Fruit fly (Drosophila melanogaster) whole organism, prepupa: ENCODE results near the gene Pura.

ENCODE experiments used
- CG10631 ChIP-seq: fragments of 200-800 bp; sonication (Bioruptor generic); optimal IDR thresholded peaks from 2 replicates; lab custom pipeline; 2016; ENCODE audit warnings: missing biosample characterization, missing genetic modification characterization
- CG10669 ChIP-seq: fragments of 200-800 bp; sonication (Bioruptor generic); optimal IDR thresholded peaks from 3 replicates; lab custom pipeline; 2018; ENCODE audit warnings: missing biosample characterization, mild to moderate bottlenecking, missing genetic modification characterization, moderate library complexity
- CG11294 ChIP-seq: fragments of 200-800 bp; sonication (Bioruptor generic); IDR thresholded peaks from 2 replicates; pipeline ENCODE4 v1.3.6; 2022; ENCODE audit warnings: missing biosample characterization, missing genetic modification characterization
- CG11762 ChIP-seq: fragments of 200-800 bp; sonication (Bioruptor generic); optimal IDR thresholded peaks from 3 replicates; lab custom pipeline; 2016; ENCODE audit warnings: missing biosample characterization, missing genetic modification characterization; ENCODE audit not compliant: insufficient read depth
- CG11902 ChIP-seq: fragments of 200-800 bp; sonication (Bioruptor generic); optimal IDR thresholded peaks from 3 replicates; lab custom pipeline; 2016; ENCODE audit warnings: missing biosample characterization, missing genetic modification characterization
- CG15336 ChIP-seq: fragments of 200-800 bp; sonication (Bioruptor generic); IDR thresholded peaks from 2 replicates; pipeline ENCODE4 v1.3.6; 2022; ENCODE audit warnings: missing biosample characterization, missing genetic modification characterization
- CG16779 ChIP-seq: fragments of 200-800 bp; sonication (Bioruptor generic); optimal IDR thresholded peaks from 3 replicates; lab custom pipeline; 2017; ENCODE audit warnings: missing biosample characterization, mild to moderate bottlenecking, missing genetic modification characterization
- CG3032 ChIP-seq: fragments of 200-800 bp; optimal IDR thresholded peaks from 2 replicates; lab custom pipeline; 2019; ENCODE audit warnings: missing biosample characterization, mild to moderate bottlenecking, missing genetic modification characterization, moderate library complexity
- CG31627 ChIP-seq: fragments of 200-800 bp; sonication (Bioruptor generic); optimal IDR thresholded peaks from 3 replicates; lab custom pipeline; 2016; ENCODE audit warnings: missing biosample characterization, missing genetic modification characterization
- CG32006 ChIP-seq: fragments of 200-800 bp; sonication (Bioruptor generic); optimal IDR thresholded peaks from 3 replicates; lab custom pipeline; 2017; ENCODE audit warnings: missing biosample characterization, mild to moderate bottlenecking, missing genetic modification characterization
- CG34406 ChIP-seq: fragments of 200-800 bp; sonication (Bioruptor generic); optimal IDR thresholded peaks from 3 replicates; lab custom pipeline; 2016; ENCODE audit warnings: missing biosample characterization, missing genetic modification characterization
- CG6163 ChIP-seq: fragments of 200-800 bp; sonication (Bioruptor generic); IDR thresholded peaks from 3 replicates; pipeline ENCODE4 v1.3.6; 2022; ENCODE audit warnings: missing biosample characterization, missing genetic modification characterization
- CG6276 ChIP-seq: fragments of 200-800 bp; sonication (Bioruptor generic); optimal IDR thresholded peaks from 2 replicates; lab custom pipeline; 2017; ENCODE audit warnings: missing biosample characterization, mild to moderate bottlenecking, missing genetic modification characterization
- CG6808 ChIP-seq: fragments of 200-800 bp; sonication (Bioruptor generic); optimal IDR thresholded peaks from 3 replicates; lab custom pipeline; 2017; ENCODE audit warnings: missing biosample characterization, missing genetic modification characterization, mild to moderate bottlenecking, moderate library complexity, missing genetic modification reagents
- CG6854 ChIP-seq: fragments of 200-800 bp; sonication (Bioruptor generic); optimal IDR thresholded peaks from 2 replicates; lab custom pipeline; 2017; ENCODE audit warnings: missing biosample characterization, mild to moderate bottlenecking, missing genetic modification characterization
- CG7368 ChIP-seq: fragments of 200-800 bp; sonication (Bioruptor generic); optimal IDR thresholded peaks from 3 replicates; lab custom pipeline; 2016; ENCODE audit warnings: missing biosample characterization, missing genetic modification characterization
- CG8119 ChIP-seq: fragments of 200-800 bp; sonication (Bioruptor generic); IDR thresholded peaks from 3 replicates; pipeline ENCODE4 v1.3.6; 2022; ENCODE audit warnings: missing biosample characterization, missing genetic modification characterization
- CG8319 ChIP-seq: fragments of 200-800 bp; sonication (Bioruptor generic); optimal IDR thresholded peaks from 3 replicates; lab custom pipeline; 2016; ENCODE audit warnings: missing biosample characterization, missing genetic modification characterization
- CG9139 ChIP-seq: fragments of 200-800 bp; sonication (Bioruptor generic); optimal IDR thresholded peaks from 3 replicates; lab custom pipeline; 2017; ENCODE audit warnings: missing biosample characterization, mild to moderate bottlenecking, missing genetic modification characterization
- Eip75B ChIP-seq: fragments of 200-800 bp; sonication (Bioruptor generic); optimal IDR thresholded peaks from 3 replicates; lab custom pipeline; 2016; ENCODE audit warnings: missing biosample characterization, missing genetic modification characterization
- Eip93F ChIP-seq: fragments of 200-800 bp; sonication (Bioruptor generic); optimal IDR thresholded peaks from 2 replicates; lab custom pipeline; 2016; ENCODE audit warnings: missing biosample characterization, mild to moderate bottlenecking, missing genetic modification characterization
- Ets21C ChIP-seq: fragments of 200-800 bp; sonication (Bioruptor generic); optimal IDR thresholded peaks from 3 replicates; lab custom pipeline; 2016; ENCODE audit warnings: missing biosample characterization, missing genetic modification characterization
- Ets96B ChIP-seq: fragments of 200-800 bp; optimal IDR thresholded peaks from 2 replicates; lab custom pipeline; 2019; ENCODE audit warnings: missing biosample characterization, mild to moderate bottlenecking, missing genetic modification characterization, moderate library complexity
- Gug ChIP-seq: fragments of 200-800 bp; sonication (Bioruptor generic); IDR thresholded peaks from 2 replicates; pipeline ENCODE4 v1.3.6; 2022; ENCODE audit warnings: missing biosample characterization, missing genetic modification characterization
- Hr38 ChIP-seq: sonication (Bioruptor generic); optimal IDR thresholded peaks from 2 replicates; lab custom pipeline; 2016; ENCODE audit warnings: missing biosample characterization, missing genetic modification characterization
- Hr39 ChIP-seq: fragments of 200-800 bp; sonication (Bioruptor generic); optimal IDR thresholded peaks from 2 replicates; lab custom pipeline; 2016; ENCODE audit warnings: missing biosample characterization, missing genetic modification characterization
- Hr4 ChIP-seq: fragments of 200-800 bp; sonication (Bioruptor generic); optimal IDR thresholded peaks from 3 replicates; lab custom pipeline; 2016; ENCODE audit warnings: missing biosample characterization, missing genetic modification characterization
- Lpt ChIP-seq: fragments of 200-800 bp; sonication (Bioruptor generic); optimal IDR thresholded peaks from 3 replicates; lab custom pipeline; 2016; ENCODE audit warnings: missing biosample characterization, missing genetic modification characterization
- Met ChIP-seq: fragments of 200-800 bp; sonication (Bioruptor generic); optimal IDR thresholded peaks from 3 replicates; lab custom pipeline; 2016; ENCODE audit warnings: missing biosample characterization, missing genetic modification characterization
- OdsH ChIP-seq: fragments of 200-800 bp; sonication (Bioruptor generic); optimal IDR thresholded peaks from 3 replicates; lab custom pipeline; 2016; ENCODE audit warnings: missing biosample characterization, missing genetic modification characterization
- Smox ChIP-seq: fragments of 200-800 bp; sonication (Bioruptor generic); optimal IDR thresholded peaks from 3 replicates; lab custom pipeline; 2016; ENCODE audit warnings: missing biosample characterization, missing genetic modification characterization
- Sox102F ChIP-seq: fragments of 200-800 bp; sonication (Bioruptor generic); optimal IDR thresholded peaks from 2 replicates; lab custom pipeline; 2016; ENCODE audit warnings: missing biosample characterization, mild to moderate bottlenecking, missing genetic modification characterization
- Sox14 ChIP-seq: fragments of 200-800 bp; sonication (Bioruptor generic); optimal IDR thresholded peaks from 3 replicates; lab custom pipeline; 2016; ENCODE audit warnings: missing biosample characterization, missing genetic modification characterization
- Sox15 ChIP-seq: fragments of 200-800 bp; sonication (Bioruptor generic); optimal IDR thresholded peaks from 3 replicates; lab custom pipeline; 2016; ENCODE audit warnings: missing biosample characterization, missing genetic modification characterization
- acj6 ChIP-seq: fragments of 200-800 bp; sonication (Bioruptor generic); optimal IDR thresholded peaks from 3 replicates; lab custom pipeline; 2016; ENCODE audit warnings: missing biosample characterization, missing genetic modification characterization
- cyc ChIP-seq: fragments of 200-800 bp; sonication (Bioruptor generic); optimal IDR thresholded peaks from 3 replicates; lab custom pipeline; 2016; ENCODE audit warnings: missing biosample characterization, missing genetic modification characterization
- dac ChIP-seq: fragments of 200-800 bp; sonication (Bioruptor generic); optimal IDR thresholded peaks from 2 replicates; lab custom pipeline; 2017; ENCODE audit warnings: missing biosample characterization, mild to moderate bottlenecking, missing genetic modification characterization
- eg ChIP-seq: fragments of 200-800 bp; sonication (Bioruptor generic); IDR thresholded peaks from 3 replicates; pipeline ENCODE4 v1.3.6; 2022; ENCODE audit warnings: missing biosample characterization, missing genetic modification characterization
- esn ChIP-seq: fragments of 200-800 bp; sonication (Bioruptor generic); optimal IDR thresholded peaks from 2 replicates; lab custom pipeline; 2016; ENCODE audit warnings: missing biosample characterization, mild to moderate bottlenecking, missing genetic modification characterization, moderate library complexity
- fd59A ChIP-seq: fragments of 200-800 bp; sonication (Bioruptor generic); optimal IDR thresholded peaks from 2 replicates; lab custom pipeline; 2017; ENCODE audit warnings: missing biosample characterization, mild to moderate bottlenecking, missing genetic modification characterization, missing genetic modification reagents
- fkh ChIP-seq: fragments of 200-800 bp; sonication (Bioruptor generic); optimal IDR thresholded peaks from 3 replicates; lab custom pipeline; 2017; ENCODE audit warnings: missing biosample characterization, mild to moderate bottlenecking, missing genetic modification characterization, moderate library complexity
- lz ChIP-seq: fragments of 200-800 bp; sonication (Bioruptor generic); optimal IDR thresholded peaks from 3 replicates; lab custom pipeline; 2016; ENCODE audit warnings: missing biosample characterization, missing genetic modification characterization
- net ChIP-seq: fragments of 200-800 bp; sonication (Bioruptor generic); optimal IDR thresholded peaks from 3 replicates; lab custom pipeline; 2016; ENCODE audit warnings: missing biosample characterization, missing genetic modification characterization
- pdm3 ChIP-seq: fragments of 200-800 bp; sonication (Bioruptor generic); optimal IDR thresholded peaks from 3 replicates; lab custom pipeline; 2016; ENCODE audit warnings: missing biosample characterization, missing genetic modification characterization
- salr ChIP-seq, 2 experiments: fragments of 200-800 bp; sonication (Bioruptor generic); optimal IDR thresholded peaks; 3 replicates each; lab custom pipeline; 2016 to 2018; ENCODE audit warnings: missing biosample characterization in 2 of 2, missing genetic modification characterization in 2 of 2, mild to moderate bottlenecking in 1 of 2
- ss ChIP-seq, 2 experiments: fragments of 200-800 bp; sonication (Bioruptor generic); optimal IDR thresholded peaks; 2 replicates in 1 of 2; 3 replicates in 1 of 2; lab custom pipeline; 2017 to 2018; ENCODE audit warnings: mild to moderate bottlenecking in 2 of 2, missing biosample characterization in 2 of 2, missing genetic modification characterization in 2 of 2, moderate library complexity in 1 of 2
- svp ChIP-seq: fragments of 200-800 bp; sonication (Bioruptor generic); peaks from one replicate; lab custom pipeline; 2016; ENCODE audit warnings: missing biosample characterization, missing genetic modification characterization
- topi ChIP-seq: fragments of 200-800 bp; sonication (Bioruptor generic); optimal IDR thresholded peaks from 3 replicates; lab custom pipeline; 2016; ENCODE audit warnings: missing biosample characterization, missing genetic modification characterization
- vri ChIP-seq: fragments of 200-800 bp; sonication (Bioruptor generic); optimal IDR thresholded peaks from 3 replicates; lab custom pipeline; 2016; ENCODE audit warnings: missing biosample characterization, mild to moderate bottlenecking, missing genetic modification characterization

The Pura gene

dm6 chr3L:7611229-7611628 lies 18.3 kb downstream of the Pura start (continued):
- TF ChIP-seq CG31627 = no peak
- peak; percentile 66 for TF ChIP-seq CG3032 (tag; lab: Kevin White, UChicago)
- no peak for TF ChIP-seq Eip93F
- TF ChIP-seq Ets96B (tag; lab: Kevin White, UChicago) = peak; percentile 79
- peak; percentile 66 for TF ChIP-seq acj6 (GFP tag; lab: Kevin White, UChicago)
- peak; percentile 42 for TF ChIP-seq svp
- TF ChIP-seq net = peak; percentile 54
- TF ChIP-seq CG16779 (tag; lab: Kevin White, UChicago) = peak; percentile 33
- peak; percentile 85 for TF ChIP-seq CG6163
- TF ChIP-seq Hr38 = no peak
- TF ChIP-seq CG9139 = no peak
- TF ChIP-seq eg (GFP tag; lab: Robert Waterston, UW) = peak; percentile 83
- peak; percentile 78 for TF ChIP-seq CG32006 (GFP tag; lab: Kevin White, UChicago)
- TF ChIP-seq OdsH (GFP tag; lab: Kevin White, UChicago) = peak; percentile 73
- TF ChIP-seq Hr39 = no peak
- TF ChIP-seq Gug (GFP tag; lab: Robert Waterston, UW) = peak; percentile 68
- peak in 1 of 2 experiments; percentile 26 for TF ChIP-seq ss (GFP tag; optimal IDR thresholded peaks at IDR 0.05; lab: Kevin White, UChicago)
- TF ChIP-seq CG7368 = peak; percentile 7
- TF ChIP-seq CG8119 (GFP tag; lab: Robert Waterston, UW) = peak; percentile 81
- peak; percentile 37 for TF ChIP-seq CG10669
- peak; percentile 32 for TF ChIP-seq CG34406 (GFP tag; lab: Kevin White, UChicago)
- TF ChIP-seq CG11762 (GFP tag; lab: Kevin White, UChicago) = peak; percentile 18
- peak; percentile 76 for TF ChIP-seq Hr4 (GFP tag; lab: Kevin White, UChicago)
- no peak for TF ChIP-seq topi (GFP tag; lab: Kevin White, UChicago)
- TF ChIP-seq Lpt (GFP tag; lab: Kevin White, UChicago) = peak; percentile 79

- TF ChIP-seq Sox102F (GFP tag; lab: Kevin White, UChicago) = peak; percentile 76
- no peak for TF ChIP-seq CG11294 (GFP tag; lab: Robert Waterston, UW)
- TF ChIP-seq dac (GFP tag; lab: Kevin White, UChicago) = no peak
- peak; percentile 86 for TF ChIP-seq esn (GFP tag; lab: Kevin White, UChicago)
- TF ChIP-seq Sox15 (GFP tag; lab: Kevin White, UChicago) = peak; percentile 41
- TF ChIP-seq pdm3 (GFP tag; lab: Kevin White, UChicago) = peak; percentile 71
- peak; percentile 72 for TF ChIP-seq CG34406 (GFP tag; lab: Kevin White, UChicago)
- peak; percentile 71 for TF ChIP-seq vri (GFP tag; lab: Kevin White, UChicago)
- TF ChIP-seq acj6 (GFP tag; lab: Kevin White, UChicago) = peak; percentile 75
- TF ChIP-seq Sox14 (GFP tag; lab: Kevin White, UChicago) = peak; percentile 74
- peak; percentile 66 for TF ChIP-seq CG15336
- TF ChIP-seq CG16779 (tag; lab: Kevin White, UChicago) = no peak
- peak; percentile 70 for TF ChIP-seq Ets21C (GFP tag; lab: Kevin White, UChicago)
- TF ChIP-seq CG10669 = peak; percentile 64
- TF ChIP-seq fkh (GFP tag; lab: Kevin White, UChicago) = no peak
- peak; percentile 84 for TF ChIP-seq cyc (GFP tag; lab: Kevin White, UChicago)
- TF ChIP-seq CG6808 (GFP tag; lab: Kevin White, UChicago) = peak; percentile 52
- TF ChIP-seq CG8319 (GFP tag; lab: Kevin White, UChicago) = peak; percentile 30
- peak; percentile 69 for TF ChIP-seq CG10631
- TF ChIP-seq lz = peak; percentile 77
- TF ChIP-seq Eip75B (GFP tag; lab: Kevin White, UChicago) = peak; percentile 76
- peak; percentile 86 for TF ChIP-seq Met (GFP tag; lab: Kevin White, UChicago)
- TF ChIP-seq Smox = peak; percentile 75
- TF ChIP-seq CG8119 (GFP tag; lab: Robert Waterston, UW) = peak; percentile 49; the same call in 1 of the 3 replicates
- TF ChIP-seq CG6276 (GFP tag; lab: Kevin White, UChicago) = peak; percentile 32
- no peak for TF ChIP-seq CG6854 (GFP tag; lab: Kevin White, UChicago)
- no peak for TF ChIP-seq Hr38
- peak; percentile 63 for TF ChIP-seq CG11902 (GFP tag; lab: Kevin White, UChicago)
- peak; percentile 69 for TF ChIP-seq OdsH (GFP tag; lab: Kevin White, UChicago)
- TF ChIP-seq CG32006 (GFP tag; lab: Kevin White, UChicago) = peak; percentile 64
- peak; percentile 22 to 32 for TF ChIP-seq salr (GFP tag; optimal IDR thresholded peaks at IDR 0.05; lab: Kevin White, UChicago)
- peak; percentile 82 for TF ChIP-seq topi (GFP tag; lab: Kevin White, UChicago)
- peak; percentile 84 for TF ChIP-seq Hr39
- TF ChIP-seq Gug (GFP tag; lab: Robert Waterston, UW) = peak; percentile 27; the same call in 1 of the 2 replicates
- TF ChIP-seq ss (GFP tag; optimal IDR thresholded peaks at IDR 0.05; lab: Kevin White, UChicago) = peak; percentile 46 to 54
- peak; percentile 48 for TF ChIP-seq CG3032 (tag; lab: Kevin White, UChicago)
- peak; percentile 43 for TF ChIP-seq fd59A (GFP tag; lab: Kevin White, UChicago)
Observed at dm6 chr3L:7614226-7614625, 21.3 kb downstream of the Pura start.
